Worm (Caenorhabditis elegans) whole organism, L1 larva: ENCODE data around the gene chil-12.

Experiments used
- fkh-10 ChIP-seq: sonication (generic microtip); optimal IDR thresholded peaks from 2 replicates; lab custom pipeline; 2017; ENCODE audit warnings: missing biosample characterization, missing genetic modification reagents, missing genetic modification characterization
- hpl-2 ChIP-seq: fragments of 150-350 bp; optimal IDR thresholded peaks from 2 replicates; lab custom pipeline; 2014; ENCODE audit warnings: missing biosample characterization, missing genetic modification reagents, missing genetic modification characterization
- lin-13 ChIP-seq: fragments of 150-350 bp; optimal IDR thresholded peaks from 2 replicates; lab custom pipeline; 2014; ENCODE audit warnings: missing biosample characterization, missing genetic modification reagents, missing genetic modification characterization
- lin-14 ChIP-seq: fragments of 200-800 bp; sonication (Bioruptor generic); optimal IDR thresholded peaks from 2 replicates; lab custom pipeline; 2018; ENCODE audit warnings: mild to moderate bottlenecking, missing genetic modification characterization, moderate library complexity, missing compliant biosample characterization
- lin-15B ChIP-seq: fragments of 150-350 bp; sonication (generic microtip); optimal IDR thresholded peaks from 3 replicates; lab custom pipeline; 2014; ENCODE audit warnings: missing biosample characterization, missing genetic modification characterization
- lir-3 ChIP-seq: sonication (generic microtip); optimal IDR thresholded peaks from 2 replicates; lab custom pipeline; 2016; ENCODE audit warnings: mild to moderate bottlenecking, missing genetic modification characterization, moderate library complexity, missing compliant biosample characterization; ENCODE audit not compliant: poor library complexity
- nhr-77 ChIP-seq: fragments of 150-350 bp; optimal IDR thresholded peaks from 2 replicates; lab custom pipeline; 2014; ENCODE audit warnings: missing biosample characterization, missing genetic modification characterization
- pqm-1 ChIP-seq: sonication (generic microtip); optimal IDR thresholded peaks from 3 replicates; lab custom pipeline; 2017; ENCODE audit warnings: missing biosample characterization, missing genetic modification characterization
- skn-1 ChIP-seq: fragments of 150-350 bp; optimal IDR thresholded peaks from 2 replicates; lab custom pipeline; 2014; ENCODE audit warnings: missing biosample characterization, missing genetic modification characterization
- snpc-4 ChIP-seq: fragments of 150-350 bp; optimal IDR thresholded peaks from 2 replicates; lab custom pipeline; 2014; ENCODE audit warnings: missing biosample characterization, missing genetic modification characterization
- sptf-1 ChIP-seq: fragments of 150-350 bp; optimal IDR thresholded peaks from 2 replicates; lab custom pipeline; 2014; ENCODE audit warnings: missing biosample characterization, missing genetic modification characterization
- tbx-2 ChIP-seq: sonication (generic microtip); optimal IDR thresholded peaks from 2 replicates; lab custom pipeline; 2016; ENCODE audit warnings: missing genetic modification characterization, missing compliant biosample characterization
- unc-62 ChIP-seq: fragments of 150-350 bp; optimal IDR thresholded peaks from 2 replicates; lab custom pipeline; 2014; ENCODE audit warnings: missing biosample characterization, missing genetic modification reagents, missing genetic modification characterization
- zip-4 ChIP-seq: fragments of 200-800 bp; sonication (Bioruptor generic); optimal IDR thresholded peaks from 2 replicates; lab custom pipeline; 2018; ENCODE audit warnings: mild to moderate bottlenecking, missing genetic modification characterization, moderate library complexity, missing compliant biosample characterization

ce11 chrV:15265814-15266213 is 24.5 kb downstream of the chil-12 start, which contains the start of gene M01B2.13:
- TF ChIP-seq lin-14 (GFP tag; lab: Kevin White, UChicago) (no peak), pqm-1 (tag; lab: Kevin White, UChicago) (no peak), fkh-10 (GFP tag; lab: Kevin White, UChicago) (no peak), skn-1 (tag; lab: Kevin White, UChicago) (no peak), tbx-2 (tag; lab: Kevin White, UChicago) (no peak), zip-4 (GFP tag; lab: Kevin White, UChicago) (no peak), lin-13 (GFP tag; lab: Kevin White, UChicago) (no peak), lin-15B (tag; lab: Kevin White, UChicago) (no peak), nhr-77 (tag; lab: Kevin White, UChicago) (no peak), hpl-2 (GFP tag; lab: Kevin White, UChicago) (no peak), snpc-4 (tag; lab: Kevin White, UChicago) (no peak), sptf-1 (no peak), unc-62 (GFP tag; lab: Kevin White, UChicago) (no peak), lir-3 (no peak)
